Worm (Caenorhabditis elegans) whole organism, L4 larva: Measurements from ENCODE around the gene lips-5.

Source experiments
- T20F7.1 ChIP-seq: fragments of 200-800 bp; sonication (Bioruptor generic); optimal IDR thresholded peaks from 2 replicates; lab custom pipeline; 2018; ENCODE audit warnings: mild to moderate bottlenecking, missing genetic modification characterization, missing compliant biosample characterization
- T26A8.4 ChIP-seq: fragments of 200-800 bp; sonication (Bioruptor generic); IDR thresholded peaks from 2 replicates; pipeline ENCODE4 v1.3.6; 2022; ENCODE audit warnings: missing genetic modification characterization, missing compliant biosample characterization
- Y105C5A.15 ChIP-seq: fragments of 200-800 bp; sonication (Bioruptor generic); IDR thresholded peaks from 2 replicates; pipeline ENCODE4 v1.3.6; 2022; ENCODE audit warnings: missing genetic modification characterization, missing compliant biosample characterization
- Y48G9A.11 ChIP-seq: fragments of 200-800 bp; sonication (Bioruptor generic); IDR thresholded peaks from 2 replicates; pipeline ENCODE4 v1.3.6; 2022; ENCODE audit warnings: missing genetic modification reagents, missing genetic modification characterization, missing compliant biosample characterization
- Y5F2A.4 ChIP-seq: fragments of 200-800 bp; sonication (Bioruptor generic); optimal IDR thresholded peaks from 2 replicates; lab custom pipeline; 2018; ENCODE audit warnings: mild to moderate bottlenecking, missing genetic modification characterization, missing compliant biosample characterization
- ZK337.2 ChIP-seq: fragments of 200-800 bp; sonication (Bioruptor generic); IDR thresholded peaks from 2 replicates; pipeline ENCODE4 v1.3.6; 2022; ENCODE audit warnings: missing genetic modification reagents, missing genetic modification characterization, missing compliant biosample characterization
- aha-1 ChIP-seq: fragments of 150-350 bp; peaks from one replicate; lab custom pipeline; 2014; ENCODE audit warnings: missing biosample characterization, missing genetic modification characterization
- arid-1 ChIP-seq: fragments of 200-800 bp; sonication (Bioruptor generic); conservative IDR thresholded peaks from 2 replicates; pipeline ENCODE4 v1.3.6; 2022; ENCODE audit warnings: missing genetic modification reagents, missing genetic modification characterization, missing compliant biosample characterization
- ceh-62 ChIP-seq: sonication (generic microtip); optimal IDR thresholded peaks from 2 replicates; lab custom pipeline; 2017; ENCODE audit warnings: missing biosample characterization, missing genetic modification characterization
- ces-1 ChIP-seq: fragments of 150-350 bp; sonication (generic microtip); optimal IDR thresholded peaks from 4 replicates; lab custom pipeline; 2014; ENCODE audit warnings: missing biosample characterization, missing genetic modification reagents, missing genetic modification characterization
- daf-16 ChIP-seq, 3 experiments: sonication (generic microtip); optimal IDR thresholded peaks; 2 replicates each; lab custom pipeline; 2016 to 2017; ENCODE audit warnings: missing genetic modification characterization in 3 of 3, missing genetic modification reagents in 3 of 3, mild to moderate bottlenecking in 2 of 3, missing compliant biosample characterization in 2 of 3, missing biosample characterization in 1 of 3, moderate library complexity in 1 of 3
- daf-19 ChIP-seq: fragments of 200-800 bp; sonication (Bioruptor generic); conservative IDR thresholded peaks from 2 replicates; pipeline ENCODE4 v1.3.6; 2022; ENCODE audit warnings: missing genetic modification characterization, missing compliant biosample characterization
- daf-8 ChIP-seq: fragments of 200-800 bp; sonication (Bioruptor generic); IDR thresholded peaks from 2 replicates; pipeline ENCODE4 v1.3.6; 2022; ENCODE audit warnings: missing genetic modification characterization, missing compliant biosample characterization
- dmd-6 ChIP-seq: fragments of 200-800 bp; sonication (Bioruptor generic); IDR thresholded peaks from 2 replicates; pipeline ENCODE4 v1.3.6; 2022; ENCODE audit warnings: missing genetic modification reagents, missing genetic modification characterization, missing compliant biosample characterization
- duxl-1 ChIP-seq: sonication (generic microtip); optimal IDR thresholded peaks from 2 replicates; lab custom pipeline; 2016; ENCODE audit warnings: mild to moderate bottlenecking, missing genetic modification characterization, moderate library complexity, missing compliant biosample characterization; ENCODE audit not compliant: poor library complexity
- egl-43 ChIP-seq: fragments of 200-800 bp; sonication (Bioruptor generic); IDR thresholded peaks from 2 replicates; pipeline ENCODE4 v1.3.6; 2022; ENCODE audit warnings: missing genetic modification reagents, missing genetic modification characterization, missing compliant biosample characterization
- fkh-10 ChIP-seq: fragments of 150-350 bp; optimal IDR thresholded peaks from 2 replicates; lab custom pipeline; 2014; ENCODE audit warnings: missing biosample characterization, missing genetic modification reagents, missing genetic modification characterization
- hif-1 ChIP-seq, 2 experiments: sonication (generic microtip); optimal IDR thresholded peaks; 2 replicates each; lab custom pipeline; 2016 to 2017; ENCODE audit warnings: missing compliant biosample characterization in 2 of 2, missing genetic modification characterization in 2 of 2, missing genetic modification reagents in 2 of 2, missing genotype in 2 of 2, mild to moderate bottlenecking in 1 of 2
- hlh-11 ChIP-seq: fragments of 200-800 bp; sonication (Bioruptor generic); optimal IDR thresholded peaks from 2 replicates; lab custom pipeline; 2018; ENCODE audit warnings: mild to moderate bottlenecking, missing genetic modification characterization, missing compliant biosample characterization
- hlh-30 ChIP-seq: sonication (generic microtip); optimal IDR thresholded peaks from 2 replicates; lab custom pipeline; 2017; ENCODE audit warnings: antibody characterized with exemption, mild to moderate bottlenecking, missing genetic modification characterization, missing compliant biosample characterization; ENCODE audit not compliant: insufficient read depth
- jun-1 ChIP-seq: fragments of 150-350 bp; optimal IDR thresholded peaks from 2 replicates; lab custom pipeline; 2014; ENCODE audit warnings: missing biosample characterization, missing genetic modification reagents, missing genetic modification characterization
- lim-7 ChIP-seq: fragments of 200-800 bp; sonication (Bioruptor generic); IDR thresholded peaks from 2 replicates; pipeline ENCODE4 v1.3.6; 2022; ENCODE audit warnings: missing genetic modification characterization, missing compliant biosample characterization
- lin-15B ChIP-seq: fragments of 150-350 bp; sonication (generic microtip); optimal IDR thresholded peaks from 3 replicates; lab custom pipeline; 2014; ENCODE audit warnings: missing biosample characterization, missing genetic modification characterization
- madf-5 ChIP-seq, 2 experiments: fragments of 200-800 bp; sonication (Bioruptor generic); IDR thresholded peaks; 2 replicates each; pipeline ENCODE4 v1.3.6; 2022; ENCODE audit warnings: missing compliant biosample characterization in 2 of 2, missing genetic modification characterization in 2 of 2
- madf-9 ChIP-seq: fragments of 200-800 bp; sonication (Bioruptor generic); conservative IDR thresholded peaks from 2 replicates; pipeline ENCODE4 v1.3.6; 2022; ENCODE audit warnings: missing genetic modification reagents, missing genetic modification characterization, missing compliant biosample characterization
- mep-1 ChIP-seq: fragments of 150-350 bp; sonication (generic microtip); optimal IDR thresholded peaks from 3 replicates; lab custom pipeline; 2014; ENCODE audit warnings: missing biosample characterization, missing genetic modification characterization
- mes-2 ChIP-seq: sonication (generic microtip); optimal IDR thresholded peaks from 2 replicates; lab custom pipeline; 2016; ENCODE audit warnings: missing genotype, mild to moderate bottlenecking, missing genetic modification characterization, missing compliant biosample characterization; ENCODE audit not compliant: poor library complexity, severe bottlenecking
- mxl-3 ChIP-seq: fragments of 200-800 bp; sonication (Bioruptor generic); optimal IDR thresholded peaks from 2 replicates; lab custom pipeline; 2018; ENCODE audit warnings: mild to moderate bottlenecking, missing genetic modification characterization, missing compliant biosample characterization
- nhr-102 ChIP-seq: sonication (generic microtip); optimal IDR thresholded peaks from 2 replicates; lab custom pipeline; 2016; ENCODE audit warnings: mild to moderate bottlenecking, missing genetic modification characterization, moderate library complexity, missing compliant biosample characterization
- nhr-111 ChIP-seq: fragments of 200-800 bp; sonication (Bioruptor generic); optimal IDR thresholded peaks from 2 replicates; lab custom pipeline; 2018; ENCODE audit warnings: mild to moderate bottlenecking, missing genetic modification characterization, missing compliant biosample characterization
- nhr-237 ChIP-seq: sonication (generic microtip); optimal IDR thresholded peaks from 2 replicates; lab custom pipeline; 2017; ENCODE audit warnings: missing biosample characterization, missing genetic modification characterization
- nhr-48 ChIP-seq: sonication (generic microtip); optimal IDR thresholded peaks from 2 replicates; lab custom pipeline; 2016; ENCODE audit warnings: mild to moderate bottlenecking, missing genetic modification characterization, missing compliant biosample characterization
- nhr-76 ChIP-seq: fragments of 150-350 bp; optimal IDR thresholded peaks from 2 replicates; lab custom pipeline; 2014; ENCODE audit warnings: missing biosample characterization, missing genetic modification characterization
- nhr-77 ChIP-seq: fragments of 150-350 bp; optimal IDR thresholded peaks from 2 replicates; lab custom pipeline; 2014; ENCODE audit warnings: missing biosample characterization, missing genetic modification characterization
- pha-4 ChIP-seq, 2 experiments: fragments of 150-350 bp in 1 of 2; fragments of 200-800 bp in 1 of 2; sonication (Bioruptor generic) in 1 of 2; IDR thresholded peaks in 1 of 2; optimal IDR thresholded peaks in 1 of 2; 2 replicates each; pipeline versions ENCODE4 v1.3.6 to Lab custom; 2014 to 2022; ENCODE audit warnings: missing genetic modification characterization in 2 of 2, missing genetic modification reagents in 2 of 2, missing biosample characterization in 1 of 2, missing compliant biosample characterization in 1 of 2
- php-3 ChIP-seq: fragments of 200-800 bp; sonication (Bioruptor generic); IDR thresholded peaks from 2 replicates; pipeline ENCODE4 v1.3.6; 2022; ENCODE audit warnings: missing genetic modification reagents, missing genetic modification characterization, missing compliant biosample characterization
- saeg-2 ChIP-seq: fragments of 200-800 bp; sonication (Bioruptor generic); IDR thresholded peaks from 2 replicates; pipeline ENCODE4 v1.3.6; 2022; ENCODE audit warnings: missing genetic modification reagents, missing genetic modification characterization, missing compliant biosample characterization
- sdz-12 ChIP-seq: fragments of 200-800 bp; sonication (Bioruptor generic); optimal IDR thresholded peaks from 2 replicates; lab custom pipeline; 2018; ENCODE audit warnings: mild to moderate bottlenecking, missing genetic modification characterization, missing compliant biosample characterization
- set-16 ChIP-seq: fragments of 200-800 bp; sonication (Bioruptor generic); IDR thresholded peaks from 2 replicates; pipeline ENCODE4 v1.3.6; 2022; ENCODE audit warnings: missing genetic modification reagents, missing genetic modification characterization, missing compliant biosample characterization
- snpc-1.2 ChIP-seq: fragments of 200-800 bp; sonication (Bioruptor generic); IDR thresholded peaks from 2 replicates; pipeline ENCODE4 v1.3.6; 2022; ENCODE audit warnings: missing genetic modification reagents, missing genetic modification characterization, missing compliant biosample characterization
- snpc-4 ChIP-seq: fragments of 150-350 bp; optimal IDR thresholded peaks from 2 replicates; lab custom pipeline; 2014; ENCODE audit warnings: missing biosample characterization, missing genetic modification characterization
- spr-3 ChIP-seq: fragments of 200-800 bp; sonication (Bioruptor generic); optimal IDR thresholded peaks from 2 replicates; lab custom pipeline; 2018; ENCODE audit warnings: mild to moderate bottlenecking, missing genetic modification characterization, missing compliant biosample characterization
- zag-1 ChIP-seq: fragments of 150-350 bp; optimal IDR thresholded peaks from 2 replicates; lab custom pipeline; 2014; ENCODE audit warnings: missing biosample characterization, missing genetic modification characterization
- zip-11 ChIP-seq: fragments of 200-800 bp; sonication (Bioruptor generic); IDR thresholded peaks from 2 replicates; pipeline ENCODE4 v1.3.6; 2022; ENCODE audit warnings: missing genetic modification characterization, missing compliant biosample characterization
- zip-2 ChIP-seq: fragments of 150-350 bp; optimal IDR thresholded peaks from 2 replicates; lab custom pipeline; 2014; ENCODE audit warnings: missing biosample characterization, missing genetic modification characterization
- ztf-11 ChIP-seq: fragments of 150-350 bp; optimal IDR thresholded peaks from 2 replicates; lab custom pipeline; 2014; ENCODE audit warnings: missing biosample characterization, missing genetic modification characterization

lips-5 gene

ce11 chrIV:11820067-11820913 is 46.7 kb upstream of the lips-5 start (continued):
- TF ChIP-seq jun-1 (tag; lab: Kevin White, UChicago) (no peak), hif-1 (tag; optimal IDR thresholded peaks at IDR 0.05; lab: Kevin White, UChicago) (no peak), daf-19 (GFP tag; lab: Robert Waterston, UW) (no peak), Y48G9A.11 (GFP tag; lab: Robert Waterston, UW) (peak; percentile 64), nhr-77 (tag; lab: Kevin White, UChicago) (no peak), madf-5 (GFP tag; IDR thresholded peaks at IDR 0.05; lab: Robert Waterston, UW) (0 out of 4 replicates have a peak, but pooled peaks have one; percentile 4 to 13), lim-7 (GFP tag; lab: Robert Waterston, UW) (no peak), ces-1 (GFP tag; lab: Kevin White, UChicago) (no peak), saeg-2 (GFP tag; lab: Robert Waterston, UW) (0 out of 2 replicates have a peak, but pooled peaks have one; percentile 18), nhr-237 (tag; lab: Kevin White, UChicago) (no peak), mxl-3 (GFP tag; lab: Kevin White, UChicago) (no peak), T26A8.4 (no peak; the same call in 1 of the 2 replicates), hlh-30 (tag; lab: Kevin White, UChicago) (no peak), daf-16 (GFP tag; optimal IDR thresholded peaks at IDR 0.05; lab: Kevin White, UChicago) (no peak), daf-16 (tag; optimal IDR thresholded peaks at IDR 0.05; lab: Kevin White, UChicago) (no peak), snpc-1.2 (GFP tag; lab: Robert Waterston, UW) (peak; percentile 61), mep-1 (tag; lab: Kevin White, UChicago) (no peak), arid-1 (GFP tag; lab: Robert Waterston, UW) (peak; percentile 22; the same call in 1 of the 2 replicates), ztf-11 (tag; lab: Kevin White, UChicago) (no peak), duxl-1 (tag; lab: Kevin White, UChicago) (peak; percentile 30), ZK337.2 (GFP tag; lab: Robert Waterston, UW) (no peak), Y5F2A.4 (GFP tag; lab: Kevin White, UChicago) (peak; percentile 17), daf-8 (GFP tag; lab: Robert Waterston, UW) (no peak), hlh-11 (tag; lab: Kevin White, UChicago) (peak; percentile 11), php-3 (GFP tag; lab: Robert Waterston, UW) (no peak), Y105C5A.15 (GFP tag; lab: Robert Waterston, UW) (0 out of 2 replicates have a peak, but pooled peaks have one; percentile 44), sdz-12 (GFP tag; lab: Kevin White, UChicago) (no peak), snpc-4 (tag; lab: Kevin White, UChicago) (no peak), zag-1 (tag; lab: Kevin White, UChicago) (no peak), nhr-48 (tag; lab: Kevin White, UChicago) (no peak), pha-4 (GFP tag; IDR thresholded peaks at IDR 0.05; lab: Robert Waterston, UW) (peak; percentile 13; the same call in 1 of the 2 replicates), pha-4 (tag; optimal IDR thresholded peaks at IDR 0.05; lab: Kevin White, UChicago) (no peak), nhr-102 (tag; lab: Kevin White, UChicago) (no peak), T20F7.1 (peak; percentile 39), nhr-76 (tag; lab: Kevin White, UChicago) (no peak)
- TF ChIP-seq, all 104 proteins: peak for 23

DNA sequence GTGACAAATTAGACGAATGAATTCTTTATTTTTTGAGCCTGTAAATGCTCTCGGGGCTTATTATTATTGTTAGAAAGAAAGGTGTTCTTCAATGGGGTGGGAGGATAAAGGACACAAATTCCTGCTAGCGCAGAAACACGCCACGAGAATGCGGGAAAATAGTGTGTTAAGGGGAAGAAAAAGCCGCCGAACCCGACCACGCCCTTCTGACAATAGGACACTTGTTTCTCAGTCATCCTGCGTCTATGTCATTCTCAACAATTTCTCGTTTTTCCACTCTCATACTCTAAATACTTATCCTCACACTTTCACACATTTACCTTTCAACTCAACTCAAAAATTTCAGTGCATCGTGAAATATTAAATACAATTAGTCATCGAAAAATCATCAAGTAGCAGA is 40.4 kb upstream of the lips-5 start, which contains the start of gene M117.1:
M117.1 (plus strand) TSS at position 347 of the 400 bp plus-strand sequence.
- TF ChIP-seq spr-3 (GFP tag; lab: Kevin White, UChicago) (no peak), daf-8 (GFP tag; lab: Robert Waterston, UW) (no peak), Y48G9A.11 (GFP tag; lab: Robert Waterston, UW) (no peak), egl-43 (no peak), Y5F2A.4 (GFP tag; lab: Kevin White, UChicago) (no peak), ceh-62 (tag; lab: Kevin White, UChicago) (no peak), lin-15B (no peak), ces-1 (GFP tag; lab: Kevin White, UChicago) (no peak), saeg-2 (GFP tag; lab: Robert Waterston, UW) (no peak), nhr-111 (GFP tag; lab: Kevin White, UChicago) (no peak), dmd-6 (GFP tag; lab: Robert Waterston, UW) (no peak), mes-2 (tag; lab: Kevin White, UChicago) (no peak), set-16 (GFP tag; lab: Robert Waterston, UW) (no peak), zag-1 (tag; lab: Kevin White, UChicago) (no peak), php-3 (GFP tag; lab: Robert Waterston, UW) (no peak), aha-1 (peak; percentile 82), fkh-10 (GFP tag; lab: Kevin White, UChicago) (no peak), zip-2 (no peak), zip-11 (GFP tag; lab: Robert Waterston, UW) (no peak), madf-9 (GFP tag; lab: Robert Waterston, UW) (no peak)
